Worm (Caenorhabditis elegans) whole organism, L3 larva: Measurements from ENCODE around the gene osm-9.

Experiments
- R02D3.7 ChIP-seq: fragments of 150-350 bp; optimal IDR thresholded peaks from 2 replicates; lab custom pipeline; 2014; ENCODE audit warnings: missing biosample characterization, missing genetic modification characterization
- ZK546.5 ChIP-seq: sonication (generic microtip); optimal IDR thresholded peaks from 2 replicates; lab custom pipeline; 2017; ENCODE audit warnings: missing biosample characterization, missing genetic modification characterization
- ama-1 ChIP-seq: fragments of 150-350 bp; optimal IDR thresholded peaks from 2 replicates; lab custom pipeline; 2018
- ceh-16 ChIP-seq: sonication (generic microtip); optimal IDR thresholded peaks from 2 replicates; lab custom pipeline; 2017; ENCODE audit warnings: missing biosample characterization, missing genetic modification characterization
- ceh-28 ChIP-seq: fragments of 150-350 bp; optimal IDR thresholded peaks from 2 replicates; lab custom pipeline; 2014; ENCODE audit warnings: missing biosample characterization, missing genetic modification reagents, missing genetic modification characterization
- ceh-82 ChIP-seq: fragments of 150-350 bp; optimal IDR thresholded peaks from 2 replicates; lab custom pipeline; 2014; ENCODE audit warnings: missing biosample characterization, missing genetic modification characterization
- ceh-9 ChIP-seq: sonication (generic microtip); optimal IDR thresholded peaks from 2 replicates; lab custom pipeline; 2018; ENCODE audit warnings: missing biosample characterization, missing genetic modification characterization
- daf-12 ChIP-seq: fragments of 150-350 bp; optimal IDR thresholded peaks from 2 replicates; lab custom pipeline; 2014; ENCODE audit warnings: missing biosample characterization, missing genetic modification reagents, missing genetic modification characterization
- egl-27 ChIP-seq: sonication (generic microtip); optimal IDR thresholded peaks from 4 replicates; lab custom pipeline; 2017; ENCODE audit warnings: missing biosample characterization, missing genetic modification reagents, missing genetic modification characterization
- elt-1 ChIP-seq: fragments of 150-350 bp; optimal IDR thresholded peaks from 2 replicates; lab custom pipeline; 2014; ENCODE audit warnings: missing biosample characterization, missing genetic modification characterization
- elt-2 ChIP-seq: sonication (generic microtip); optimal IDR thresholded peaks from 2 replicates; lab custom pipeline; 2016; ENCODE audit warnings: missing genetic modification reagents, mild to moderate bottlenecking, missing genetic modification characterization, missing compliant biosample characterization
- elt-3 ChIP-seq, 3 experiments: fragments of 150-350 bp in 1 of 3; sonication (generic microtip) in 2 of 3; optimal IDR thresholded peaks; 2 replicates in 2 of 3; 4 replicates in 1 of 3; lab custom pipeline; 2014 to 2017; ENCODE audit warnings: missing biosample characterization in 3 of 3, missing genetic modification characterization in 3 of 3
- eor-1 ChIP-seq, 2 experiments: fragments of 150-350 bp; optimal IDR thresholded peaks; 2 replicates each; lab custom pipeline; 2014 to 2018; ENCODE audit warnings: missing biosample characterization in 2 of 2, missing genetic modification characterization in 2 of 2
- fkh-10 ChIP-seq: sonication (generic microtip); optimal IDR thresholded peaks from 2 replicates; lab custom pipeline; 2017; ENCODE audit warnings: missing biosample characterization, missing genetic modification reagents, missing genetic modification characterization
- fkh-2 ChIP-seq: fragments of 150-350 bp; optimal IDR thresholded peaks from 2 replicates; lab custom pipeline; 2014; ENCODE audit warnings: missing biosample characterization, missing genetic modification reagents, missing genetic modification characterization
- fos-1 ChIP-seq: fragments of 150-350 bp; optimal IDR thresholded peaks from 2 replicates; lab custom pipeline; 2014; ENCODE audit warnings: missing biosample characterization, missing genetic modification characterization
- hmg-11 ChIP-seq: sonication (generic microtip); optimal IDR thresholded peaks from 2 replicates; lab custom pipeline; 2016; ENCODE audit warnings: missing genetic modification characterization, missing compliant biosample characterization
- jun-1 ChIP-seq: fragments of 150-350 bp; optimal IDR thresholded peaks from 2 replicates; lab custom pipeline; 2014; ENCODE audit warnings: missing biosample characterization, missing genetic modification reagents, missing genetic modification characterization
- lin-15B ChIP-seq: fragments of 150-350 bp; optimal IDR thresholded peaks from 2 replicates; lab custom pipeline; 2014; ENCODE audit warnings: missing biosample characterization, missing genetic modification characterization
- lin-39 ChIP-seq: fragments of 150-350 bp; optimal IDR thresholded peaks from 2 replicates; lab custom pipeline; 2018; ENCODE audit warnings: missing biosample characterization, missing genetic modification reagents, missing genetic modification characterization
- mdl-1 ChIP-seq: fragments of 150-350 bp; optimal IDR thresholded peaks from 2 replicates; lab custom pipeline; 2014; ENCODE audit warnings: missing biosample characterization, missing genetic modification characterization
- nhr-11 ChIP-seq: fragments of 150-350 bp; optimal IDR thresholded peaks from 2 replicates; lab custom pipeline; 2014; ENCODE audit warnings: missing biosample characterization, missing genetic modification characterization
- nhr-12 ChIP-seq: fragments of 150-350 bp; optimal IDR thresholded peaks from 2 replicates; lab custom pipeline; 2014; ENCODE audit warnings: missing biosample characterization, missing genetic modification characterization
- nhr-237 ChIP-seq: fragments of 150-350 bp; optimal IDR thresholded peaks from 2 replicates; lab custom pipeline; 2014; ENCODE audit warnings: missing biosample characterization, missing genetic modification characterization
- nhr-25 ChIP-seq: sonication (generic microtip); optimal IDR thresholded peaks from 2 replicates; lab custom pipeline; 2017; ENCODE audit warnings: missing biosample characterization, missing genetic modification characterization
- nhr-43 ChIP-seq: sonication (generic microtip); optimal IDR thresholded peaks from 2 replicates; lab custom pipeline; 2016; ENCODE audit warnings: mild to moderate bottlenecking, missing genetic modification characterization, missing compliant biosample characterization; ENCODE audit not compliant: poor library complexity, severe bottlenecking
- nhr-67 ChIP-seq: fragments of 150-350 bp; optimal IDR thresholded peaks from 2 replicates; lab custom pipeline; 2014; ENCODE audit warnings: missing biosample characterization, missing genetic modification characterization
- nhr-76 ChIP-seq: fragments of 150-350 bp; sonication (generic microtip); optimal IDR thresholded peaks from 5 replicates; lab custom pipeline; 2014; ENCODE audit warnings: missing biosample characterization, missing genetic modification characterization
- sea-2 ChIP-seq: fragments of 150-350 bp; sonication (generic microtip); optimal IDR thresholded peaks from 4 replicates; lab custom pipeline; 2014; ENCODE audit warnings: missing biosample characterization, missing genetic modification reagents, missing genetic modification characterization
- skn-1 ChIP-seq: fragments of 150-350 bp; optimal IDR thresholded peaks from 2 replicates; lab custom pipeline; 2014; ENCODE audit warnings: missing biosample characterization, missing genetic modification characterization
- snpc-4 ChIP-seq: fragments of 150-350 bp; optimal IDR thresholded peaks from 2 replicates; lab custom pipeline; 2014; ENCODE audit warnings: missing biosample characterization, missing genetic modification characterization
- tbx-2 ChIP-seq: sonication (generic microtip); optimal IDR thresholded peaks from 2 replicates; lab custom pipeline; 2016; ENCODE audit warnings: mild to moderate bottlenecking, missing genetic modification characterization, missing compliant biosample characterization
- unc-39 ChIP-seq: sonication (generic microtip); optimal IDR thresholded peaks from 4 replicates; lab custom pipeline; 2017; ENCODE audit warnings: missing biosample characterization, missing genetic modification characterization
- unc-62 ChIP-seq: fragments of 150-350 bp; sonication (generic microtip); optimal IDR thresholded peaks from 4 replicates; lab custom pipeline; 2014; ENCODE audit warnings: missing biosample characterization, missing genetic modification reagents, missing genetic modification characterization
- ztf-11 ChIP-seq: fragments of 150-350 bp; optimal IDR thresholded peaks from 2 replicates; lab custom pipeline; 2014; ENCODE audit warnings: missing biosample characterization, missing genetic modification characterization

The osm-9 gene

ce11 chrIV:3578155-3578554, 20.9 kb upstream of the osm-9 start, which contains the start of gene Y37E11B.2:
Gene Y37E11B.2 (plus strand): TSS chrIV:3578455.
- TF ChIP-seq lin-15B (tag; lab: Kevin White, UChicago) (no peak), elt-2 (no peak), eor-1 (tag; optimal IDR thresholded peaks at IDR 0.05; lab: Kevin White, UChicago) (no peak), unc-39 (tag; lab: Kevin White, UChicago) (no peak), snpc-4 (tag; lab: Kevin White, UChicago) (no peak)

DNA sequence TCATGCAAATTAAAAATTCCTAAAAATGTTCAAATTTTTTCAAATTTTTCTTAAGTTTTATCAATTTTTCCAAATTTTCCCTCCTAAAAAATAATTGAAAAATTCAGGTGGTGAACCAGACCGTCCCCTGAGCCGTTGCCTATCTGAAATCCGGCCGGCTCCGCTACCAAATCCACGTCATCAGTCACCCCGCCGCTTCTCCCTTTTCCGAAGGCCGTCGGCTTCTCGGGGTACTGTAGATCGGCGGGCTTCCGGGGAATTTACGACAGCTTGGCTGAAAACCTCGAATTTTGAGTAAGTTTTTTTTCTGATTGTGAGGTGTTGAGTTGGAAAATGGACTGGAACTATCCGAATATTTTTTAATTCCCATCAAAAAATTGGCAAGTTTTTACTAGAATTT, 13.4 kb upstream of the osm-9 start:
- TF ChIP-seq nhr-76 (tag; lab: Kevin White, UChicago) (no peak), fkh-2 (tag; lab: Kevin White, UChicago) (no peak), ama-1 (lab: Kevin White, UChicago) (no peak), nhr-12 (tag; lab: Kevin White, UChicago) (no peak), sea-2 (GFP tag; lab: Kevin White, UChicago) (no peak), ceh-16 (no peak), nhr-11 (no peak), elt-3 (tag; optimal IDR thresholded peaks at IDR 0.05; lab: Kevin White, UChicago) (no peak)

DNA sequence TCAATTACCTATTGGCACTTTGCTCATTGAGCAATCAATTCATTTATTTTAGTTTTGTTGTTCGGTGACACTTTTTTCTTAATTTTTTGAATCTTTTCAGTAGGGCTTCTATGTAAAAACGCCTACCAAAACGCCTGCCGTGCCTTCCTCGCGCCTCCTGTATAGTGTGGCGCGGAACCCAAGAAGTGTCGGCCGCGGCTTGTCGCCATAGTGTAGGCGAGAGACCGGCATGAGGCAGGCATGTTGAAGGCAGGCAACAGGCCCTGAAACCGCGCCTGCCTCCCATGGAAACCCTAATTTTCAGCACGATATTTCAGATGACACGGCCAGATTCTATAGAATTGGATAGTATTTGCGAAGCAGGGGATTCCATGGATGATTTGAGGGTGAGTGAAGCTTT, 11.4 kb upstream of the osm-9 start, which contains the start of gene otpl-1:
otpl-1 (plus strand) TSS at position 372 of the 400 bp plus-strand sequence.
- no peak for TF ChIP-seq hmg-11 (tag; lab: Kevin White, UChicago)
- TF ChIP-seq elt-3 (tag; optimal IDR thresholded peaks at IDR 0.05; lab: Kevin White, UChicago): no peak
- TF ChIP-seq nhr-67: no peak
- TF ChIP-seq nhr-237 (tag; lab: Kevin White, UChicago): no peak
- TF ChIP-seq R02D3.7 (tag; lab: Kevin White, UChicago): no peak
- TF ChIP-seq jun-1 (tag; lab: Kevin White, UChicago): no peak
- TF ChIP-seq elt-1 (tag; lab: Kevin White, UChicago): no peak
- no peak for TF ChIP-seq fkh-2 (tag; lab: Kevin White, UChicago)
- no peak for TF ChIP-seq unc-39 (tag; lab: Kevin White, UChicago)
- TF ChIP-seq unc-62 (GFP tag; lab: Kevin White, UChicago): no peak
- no peak for TF ChIP-seq nhr-25 (tag; lab: Kevin White, UChicago)
- no peak for TF ChIP-seq nhr-43 (tag; lab: Kevin White, UChicago)
- TF ChIP-seq daf-12: no peak
- TF ChIP-seq mdl-1 (tag; lab: Kevin White, UChicago): no peak
- no peak for TF ChIP-seq ztf-11 (tag; lab: Kevin White, UChicago)
- TF ChIP-seq nhr-12 (tag; lab: Kevin White, UChicago): no peak
- no peak for TF ChIP-seq fkh-10
- TF ChIP-seq tbx-2 (tag; lab: Kevin White, UChicago): no peak

DNA sequence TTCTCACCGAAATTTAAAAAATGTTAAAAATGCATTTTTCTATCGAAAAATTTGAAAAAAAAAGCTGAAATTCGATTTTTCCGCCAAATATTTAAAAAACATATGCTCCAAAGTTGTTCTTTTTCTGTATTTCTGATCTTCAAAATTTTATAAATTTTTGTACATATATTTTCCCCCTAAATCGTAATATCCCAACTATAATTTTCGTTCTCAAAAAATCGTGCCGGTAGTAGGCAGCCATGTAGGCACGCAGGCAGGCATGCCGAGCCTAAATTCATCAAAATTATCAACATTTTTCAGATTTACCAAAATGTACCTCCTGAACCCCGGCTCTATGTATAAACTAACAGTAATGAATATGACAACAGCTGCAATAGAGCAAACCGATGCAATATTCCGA, 7.7 kb upstream of the osm-9 start, which contains the start of gene sre-5:
sre-5 (plus strand) TSS at position 301 of the 400 bp plus-strand sequence.
- TF ChIP-seq fos-1 (tag; lab: Kevin White, UChicago): no peak
- TF ChIP-seq skn-1 (tag; lab: Kevin White, UChicago): no peak
- no peak for TF ChIP-seq nhr-12 (tag; lab: Kevin White, UChicago)

DNA sequence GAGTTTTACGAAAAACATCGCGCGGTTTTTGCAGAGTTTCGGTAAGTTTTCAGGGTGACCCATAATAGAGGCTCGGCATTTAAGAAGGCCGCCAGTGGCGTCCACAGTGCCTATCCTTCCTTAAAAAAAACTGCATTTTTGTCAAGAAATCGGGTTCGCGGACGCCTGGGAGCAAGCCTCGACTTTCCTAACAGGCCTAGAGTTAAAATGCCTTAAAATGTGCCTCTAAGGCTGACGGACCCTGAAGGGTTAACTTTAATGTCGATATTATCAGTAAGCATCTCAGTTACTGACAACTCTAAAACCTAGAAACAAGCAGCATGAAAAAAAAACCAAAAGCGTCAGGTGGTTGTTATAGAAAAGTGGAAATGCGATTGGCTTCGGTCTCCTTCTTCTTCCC, 2.0 kb upstream of the osm-9 start:
- TF ChIP-seq ZK546.5: no peak
- TF ChIP-seq egl-27: no peak
- TF ChIP-seq mdl-1 (tag; lab: Kevin White, UChicago): no peak
- no peak for TF ChIP-seq elt-1 (tag; lab: Kevin White, UChicago)
- TF ChIP-seq ceh-82 (tag; lab: Kevin White, UChicago): no peak
- no peak for TF ChIP-seq ceh-9
- no peak for TF ChIP-seq hmg-11 (tag; lab: Kevin White, UChicago)
- no peak for TF ChIP-seq sea-2 (GFP tag; lab: Kevin White, UChicago)
- no peak for TF ChIP-seq nhr-67
- no peak for TF ChIP-seq fkh-10
- TF ChIP-seq ceh-28: no peak
- no peak for TF ChIP-seq lin-39 (tag; lab: Kevin White, UChicago)
